Worm (Caenorhabditis elegans) whole organism, L4 larva: ENCODE results near the gene C56E6.4.

Experiments used
- D1046.2 ChIP-seq: fragments of 200-800 bp; sonication (Bioruptor generic); IDR thresholded peaks from 2 replicates; pipeline ENCODE4 v1.3.6; 2022; ENCODE audit warnings: missing genetic modification characterization, missing compliant biosample characterization
- F10B5.3 ChIP-seq: sonication (generic microtip); optimal IDR thresholded peaks from 2 replicates; lab custom pipeline; 2016; ENCODE audit warnings: mild to moderate bottlenecking, missing genetic modification characterization, missing compliant biosample characterization
- F44E2.7 ChIP-seq: fragments of 200-800 bp; sonication (Bioruptor generic); IDR thresholded peaks from 2 replicates; pipeline ENCODE4 v2.1.2; 2022; ENCODE audit warnings: missing genetic modification characterization, missing compliant biosample characterization
- F49E8.2 ChIP-seq: sonication (generic microtip); optimal IDR thresholded peaks from 2 replicates; lab custom pipeline; 2016; ENCODE audit warnings: missing compliant biosample characterization, mild to moderate bottlenecking, missing genetic modification characterization, borderline replicate concordance
- T26A8.4 ChIP-seq: fragments of 200-800 bp; sonication (Bioruptor generic); IDR thresholded peaks from 2 replicates; pipeline ENCODE4 v1.3.6; 2022; ENCODE audit warnings: missing genetic modification characterization, missing compliant biosample characterization
- aha-1 ChIP-seq: fragments of 150-350 bp; peaks from one replicate; lab custom pipeline; 2014; ENCODE audit warnings: missing biosample characterization, missing genetic modification characterization
- aly-2 ChIP-seq: sonication (generic microtip); optimal IDR thresholded peaks from 2 replicates; lab custom pipeline; 2018; ENCODE audit warnings: missing biosample characterization, missing genetic modification characterization
- arid-1 ChIP-seq: fragments of 200-800 bp; sonication (Bioruptor generic); conservative IDR thresholded peaks from 2 replicates; pipeline ENCODE4 v1.3.6; 2022; ENCODE audit warnings: missing genetic modification reagents, missing genetic modification characterization, missing compliant biosample characterization
- ceh-32 ChIP-seq: sonication (generic microtip); optimal IDR thresholded peaks from 2 replicates; lab custom pipeline; 2016; ENCODE audit warnings: mild to moderate bottlenecking, missing genetic modification characterization, missing compliant biosample characterization; ENCODE audit not compliant: poor library complexity
- ceh-62 ChIP-seq: sonication (generic microtip); optimal IDR thresholded peaks from 2 replicates; lab custom pipeline; 2017; ENCODE audit warnings: missing biosample characterization, missing genetic modification characterization
- ctbp-1 ChIP-seq: fragments of 200-800 bp; sonication (Bioruptor generic); IDR thresholded peaks from 2 replicates; pipeline ENCODE4 v1.3.6; 2022; ENCODE audit warnings: missing genetic modification reagents, missing genetic modification characterization, missing compliant biosample characterization
- daf-8 ChIP-seq: fragments of 200-800 bp; sonication (Bioruptor generic); IDR thresholded peaks from 2 replicates; pipeline ENCODE4 v1.3.6; 2022; ENCODE audit warnings: missing genetic modification characterization, missing compliant biosample characterization
- fkh-10 ChIP-seq: fragments of 150-350 bp; optimal IDR thresholded peaks from 2 replicates; lab custom pipeline; 2014; ENCODE audit warnings: missing biosample characterization, missing genetic modification reagents, missing genetic modification characterization
- gei-8 ChIP-seq: fragments of 200-800 bp; sonication (Bioruptor generic); optimal IDR thresholded peaks from 2 replicates; lab custom pipeline; 2018; ENCODE audit warnings: mild to moderate bottlenecking, missing genetic modification characterization, missing compliant biosample characterization
- hif-1 ChIP-seq, 2 experiments: sonication (generic microtip); optimal IDR thresholded peaks; 2 replicates each; lab custom pipeline; 2016 to 2017; ENCODE audit warnings: missing compliant biosample characterization in 2 of 2, missing genetic modification characterization in 2 of 2, missing genetic modification reagents in 2 of 2, missing genotype in 2 of 2, mild to moderate bottlenecking in 1 of 2
- hmg-1.1 ChIP-seq: fragments of 200-800 bp; sonication (Bioruptor generic); IDR thresholded peaks from 2 replicates; pipeline ENCODE4 v1.3.6; 2022; ENCODE audit warnings: missing genetic modification reagents, missing genetic modification characterization, missing compliant biosample characterization
- lin-29 ChIP-seq: fragments of 200-800 bp; sonication (Bioruptor generic); IDR thresholded peaks from 2 replicates; pipeline ENCODE4 v1.3.6; 2022; ENCODE audit warnings: missing genetic modification reagents, missing genetic modification characterization, missing compliant biosample characterization
- lin-39 ChIP-seq: fragments of 150-350 bp; optimal IDR thresholded peaks from 2 replicates; lab custom pipeline; 2014; ENCODE audit warnings: missing biosample characterization, missing genetic modification reagents, missing genetic modification characterization
- lir-3 ChIP-seq: sonication (generic microtip); optimal IDR thresholded peaks from 2 replicates; lab custom pipeline; 2016; ENCODE audit warnings: mild to moderate bottlenecking, missing genetic modification characterization, missing compliant biosample characterization
- lsy-2 ChIP-seq, 2 experiments: fragments of 150-350 bp in 1 of 2; sonication (generic microtip) in 1 of 2; optimal IDR thresholded peaks; 2 replicates each; lab custom pipeline; 2014 to 2017; ENCODE audit warnings: missing biosample characterization in 2 of 2, missing genetic modification characterization in 2 of 2
- madf-5 ChIP-seq, 2 experiments: fragments of 200-800 bp; sonication (Bioruptor generic); IDR thresholded peaks; 2 replicates each; pipeline ENCODE4 v1.3.6; 2022; ENCODE audit warnings: missing compliant biosample characterization in 2 of 2, missing genetic modification characterization in 2 of 2
- madf-9 ChIP-seq: fragments of 200-800 bp; sonication (Bioruptor generic); conservative IDR thresholded peaks from 2 replicates; pipeline ENCODE4 v1.3.6; 2022; ENCODE audit warnings: missing genetic modification reagents, missing genetic modification characterization, missing compliant biosample characterization
- nhr-11 ChIP-seq: fragments of 150-350 bp; optimal IDR thresholded peaks from 2 replicates; lab custom pipeline; 2014; ENCODE audit warnings: missing biosample characterization, missing genetic modification characterization
- nhr-237 ChIP-seq: sonication (generic microtip); optimal IDR thresholded peaks from 2 replicates; lab custom pipeline; 2017; ENCODE audit warnings: missing biosample characterization, missing genetic modification characterization
- nhr-28 ChIP-seq: fragments of 150-350 bp; optimal IDR thresholded peaks from 2 replicates; lab custom pipeline; 2014; ENCODE audit warnings: missing biosample characterization, missing genetic modification characterization
- nhr-42 ChIP-seq: fragments of 200-800 bp; sonication (Bioruptor generic); IDR thresholded peaks from 2 replicates; pipeline ENCODE4 v1.3.6; 2022; ENCODE audit warnings: missing genetic modification characterization, missing compliant biosample characterization
- snpc-4 ChIP-seq: fragments of 150-350 bp; optimal IDR thresholded peaks from 2 replicates; lab custom pipeline; 2014; ENCODE audit warnings: missing biosample characterization, missing genetic modification characterization
- spr-3 ChIP-seq: fragments of 200-800 bp; sonication (Bioruptor generic); optimal IDR thresholded peaks from 2 replicates; lab custom pipeline; 2018; ENCODE audit warnings: mild to moderate bottlenecking, missing genetic modification characterization, missing compliant biosample characterization
- tra-1 ChIP-seq: fragments of 200-800 bp; sonication (Bioruptor generic); IDR thresholded peaks from 2 replicates; pipeline ENCODE4 v1.3.6; 2022; ENCODE audit warnings: missing genetic modification reagents, missing genetic modification characterization, missing compliant biosample characterization
- unc-39 ChIP-seq: sonication (generic microtip); optimal IDR thresholded peaks from 2 replicates; lab custom pipeline; 2017; ENCODE audit warnings: missing biosample characterization, missing genetic modification characterization
- unc-62 ChIP-seq, 3 experiments: fragments of 150-350 bp in 1 of 3; sonication (generic microtip); optimal IDR thresholded peaks in 2 of 3; peaks in 1 of 3; 1 replicate in 1 of 3; 2 replicates in 2 of 3; lab custom pipeline; 2014 to 2017; ENCODE audit warnings: missing biosample characterization in 3 of 3, missing genetic modification characterization in 3 of 3, missing genetic modification reagents in 3 of 3, missing genotype in 1 of 3
- zag-1 ChIP-seq: fragments of 150-350 bp; optimal IDR thresholded peaks from 2 replicates; lab custom pipeline; 2014; ENCODE audit warnings: missing biosample characterization, missing genetic modification characterization
- zfp-2 ChIP-seq: sonication (generic microtip); optimal IDR thresholded peaks from 2 replicates; lab custom pipeline; 2016; ENCODE audit warnings: mild to moderate bottlenecking, missing genetic modification characterization, missing compliant biosample characterization
- zip-11 ChIP-seq: fragments of 200-800 bp; sonication (Bioruptor generic); IDR thresholded peaks from 2 replicates; pipeline ENCODE4 v1.3.6; 2022; ENCODE audit warnings: missing genetic modification characterization, missing compliant biosample characterization

The C56E6.4 gene

DNA sequence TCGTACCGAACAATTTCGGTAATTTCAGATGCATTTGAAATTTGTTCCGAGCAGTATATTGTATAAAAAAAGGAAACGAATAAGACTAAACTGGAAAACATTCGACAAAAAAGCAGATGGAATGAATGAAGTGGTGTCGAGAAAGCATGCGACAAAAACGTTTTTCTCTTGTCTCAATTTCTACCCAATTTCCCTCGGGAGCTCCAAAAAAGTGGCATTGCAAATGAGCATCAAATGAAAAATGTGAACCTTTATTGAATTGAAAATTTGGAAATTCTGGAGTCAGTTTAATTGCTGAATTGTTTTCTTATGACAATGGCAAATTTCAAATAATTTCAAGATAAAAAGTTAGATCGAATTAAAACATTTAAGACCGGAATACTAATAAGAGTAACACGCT is 28.4 kb downstream of the C56E6.4 start, which contains the start of gene R05G9.5:
R05G9.5 (minus strand) TSS at position 101 of the 400 bp plus-strand sequence.
- no peak for TF ChIP-seq snpc-4 (tag; lab: Kevin White, UChicago)
- no peak for TF ChIP-seq nhr-237 (tag; lab: Kevin White, UChicago)
- TF ChIP-seq lin-39 (tag; lab: Kevin White, UChicago), result no peak
- no peak for TF ChIP-seq ceh-32 (tag; lab: Kevin White, UChicago)
- no peak for TF ChIP-seq aly-2
- no peak for TF ChIP-seq F10B5.3 (tag; lab: Kevin White, UChicago)
- TF ChIP-seq tra-1 (GFP tag; lab: Robert Waterston, UW), result no peak
- TF ChIP-seq ceh-62, result no peak

DNA sequence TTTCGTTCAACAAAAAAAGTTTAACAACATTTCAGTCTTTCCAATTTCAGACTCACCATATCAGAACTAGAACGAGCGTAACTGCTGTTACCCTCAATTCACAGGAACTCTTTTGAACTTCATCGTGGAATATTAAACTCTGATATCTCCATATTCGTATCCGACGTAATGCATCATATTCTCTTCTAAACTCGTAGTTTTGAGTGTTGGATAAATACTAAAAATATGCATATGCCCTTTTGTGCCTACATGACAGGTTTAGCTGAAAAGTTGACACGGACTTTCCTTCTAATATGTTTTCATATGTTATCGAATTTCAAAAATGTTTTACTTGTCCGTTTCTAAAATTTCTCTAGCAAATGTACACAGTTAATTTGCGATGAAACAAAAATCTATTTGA is 29.5 kb downstream of the C56E6.4 start, which contains the start of gene twk-49:
twk-49 (minus strand) TSS at position 101 of the 400 bp plus-strand sequence.
- TF ChIP-seq nhr-11 (tag; lab: Kevin White, UChicago) (no peak), daf-8 (no peak), unc-62 (GFP tag; optimal IDR thresholded peaks at IDR 0.05 in 1 of 2; lab: Kevin White, UChicago) (peak in 1 of 2 experiments; percentile 36), unc-62 (tag; optimal IDR thresholded peaks at IDR 0.05; lab: Kevin White, UChicago) (no peak), nhr-28 (no peak)

DNA sequence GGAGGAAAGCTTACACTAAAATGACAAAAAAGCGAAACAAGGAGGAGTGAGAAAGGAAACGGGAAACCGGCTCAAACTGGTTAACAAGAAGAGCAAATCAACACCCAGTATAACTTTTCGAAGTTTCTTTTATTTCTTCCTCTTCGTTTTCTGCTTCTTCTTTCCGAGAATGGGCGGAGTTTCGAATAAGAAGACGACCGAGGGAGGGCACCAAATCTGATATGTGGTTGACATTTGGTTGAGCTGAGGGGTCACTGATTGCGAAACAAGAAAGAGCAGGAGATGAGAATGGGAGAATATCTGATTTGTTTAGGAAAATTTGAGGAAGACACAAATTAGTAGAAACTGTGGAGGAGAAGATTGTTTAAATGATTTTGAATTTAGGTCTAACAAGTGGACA is 29.9 kb downstream of the C56E6.4 start:
- TF ChIP-seq snpc-4 (tag; lab: Kevin White, UChicago) (no peak), lsy-2 (tag; optimal IDR thresholded peaks at IDR 0.05; lab: Kevin White, UChicago) (peak in 1 of 2 experiments; percentile 8), spr-3 (GFP tag; lab: Kevin White, UChicago) (no peak), ctbp-1 (GFP tag; lab: Robert Waterston, UW) (0 out of 2 replicates have a peak, but pooled peaks have one; percentile 33)

DNA sequence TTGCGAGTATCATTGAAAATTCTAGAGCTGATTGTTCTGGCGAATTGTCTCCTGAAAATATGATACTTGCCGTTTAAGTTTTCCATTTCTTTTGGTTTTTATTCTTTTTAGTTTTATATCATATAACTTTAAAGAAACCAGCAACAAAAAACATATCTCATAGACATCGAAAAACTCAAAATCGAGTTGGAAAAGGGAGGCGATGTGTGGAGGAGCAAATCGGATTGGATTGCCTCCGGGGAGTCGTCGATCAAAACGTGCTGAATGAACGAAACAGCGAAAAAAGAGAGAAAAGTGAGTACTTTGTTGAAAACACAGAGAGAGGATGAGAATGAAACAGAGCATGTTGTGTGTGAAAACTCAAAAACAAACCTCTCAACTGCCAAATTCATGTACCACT is 31.4 kb downstream of the C56E6.4 start:
- TF ChIP-seq unc-62 (GFP tag; optimal IDR thresholded peaks at IDR 0.05 in 1 of 2; lab: Kevin White, UChicago), result peak in 1 of 2 experiments; percentile 66
- no peak for TF ChIP-seq unc-62 (tag; optimal IDR thresholded peaks at IDR 0.05; lab: Kevin White, UChicago)
- TF ChIP-seq gei-8 (GFP tag; lab: Kevin White, UChicago), result no peak
- TF ChIP-seq D1046.2 (GFP tag; lab: Robert Waterston, UW), result no peak
- TF ChIP-seq nhr-42 (GFP tag; lab: Robert Waterston, UW), result no peak
- TF ChIP-seq zfp-2, result no peak
- TF ChIP-seq unc-39 (tag; lab: Kevin White, UChicago), result no peak
- TF ChIP-seq nhr-28, result no peak
- TF ChIP-seq, all 104 proteins: peak for 1

DNA sequence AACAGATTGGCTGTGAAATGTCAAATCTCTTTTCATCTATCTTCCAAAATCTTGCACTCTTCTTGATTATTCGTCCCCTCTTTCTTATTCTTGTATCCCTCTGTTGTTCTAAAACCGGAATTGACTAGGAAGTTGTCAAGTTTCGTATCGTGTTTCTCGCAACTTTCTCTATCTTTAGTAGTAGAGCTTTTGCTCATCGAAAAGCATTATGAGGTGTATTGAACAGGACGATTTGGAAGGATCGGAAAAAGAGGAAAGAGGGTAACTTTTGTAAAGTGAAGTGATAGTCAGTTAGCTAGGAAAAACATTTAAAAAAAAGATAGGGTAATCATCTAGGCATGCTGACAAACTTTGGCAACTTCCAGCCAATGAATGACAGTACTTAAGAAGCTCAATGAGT is 32.0 kb downstream of the C56E6.4 start:
- TF ChIP-seq zag-1 (tag; lab: Kevin White, UChicago) (no peak), aha-1 (tag; lab: Kevin White, UChicago) (peak; percentile 92), fkh-10 (GFP tag; lab: Kevin White, UChicago) (no peak), zfp-2 (no peak), nhr-28 (no peak), F49E8.2 (tag; lab: Kevin White, UChicago) (no peak), madf-5 (GFP tag; IDR thresholded peaks at IDR 0.05; lab: Robert Waterston, UW) (no peak), hif-1 (tag; optimal IDR thresholded peaks at IDR 0.05; lab: Kevin White, UChicago) (no peak), arid-1 (GFP tag; lab: Robert Waterston, UW) (no peak), lir-3 (tag; lab: Kevin White, UChicago) (no peak), T26A8.4 (GFP tag; lab: Robert Waterston, UW) (no peak), nhr-42 (GFP tag; lab: Robert Waterston, UW) (no peak), hmg-1.1 (GFP tag; lab: Robert Waterston, UW) (no peak), lin-29 (no peak), madf-9 (GFP tag; lab: Robert Waterston, UW) (no peak), F44E2.7 (no peak), unc-62 (GFP tag; optimal IDR thresholded peaks at IDR 0.05 in 1 of 2; lab: Kevin White, UChicago) (peak in 1 of 2 experiments; percentile 17), unc-62 (tag; optimal IDR thresholded peaks at IDR 0.05; lab: Kevin White, UChicago) (no peak), zip-11 (GFP tag; lab: Robert Waterston, UW) (no peak)
